Fruit fly (Drosophila melanogaster) whole organism, pupa: ENCODE results near the gene smp-30.

ENCODE experiments used
- CG10348 ChIP-seq: fragments of 200-800 bp; sonication (Bioruptor generic); IDR thresholded peaks from 2 replicates; pipeline ENCODE4 v1.3.6; 2022; ENCODE audit warnings: missing biosample characterization, missing genetic modification characterization
- CG12605 ChIP-seq: fragments of 200-800 bp; sonication (Bioruptor generic); IDR thresholded peaks from 2 replicates; pipeline ENCODE4 v1.3.6; 2022; ENCODE audit warnings: missing biosample characterization, missing genetic modification characterization
- CG13204 ChIP-seq: fragments of 200-800 bp; sonication (Bioruptor generic); optimal IDR thresholded peaks from 2 replicates; lab custom pipeline; 2018; ENCODE audit warnings: missing biosample characterization, mild to moderate bottlenecking, missing genetic modification characterization, moderate library complexity
- CG14655 ChIP-seq: fragments of 200-800 bp; sonication (Bioruptor generic); optimal IDR thresholded peaks from 3 replicates; lab custom pipeline; 2017; ENCODE audit warnings: mild to moderate bottlenecking, missing biosample characterization, missing genetic modification reagents, missing genetic modification characterization
- CG15710 ChIP-seq: fragments of 200-800 bp; sonication (Bioruptor generic); optimal IDR thresholded peaks from 2 replicates; lab custom pipeline; 2018; ENCODE audit warnings: missing biosample characterization, mild to moderate bottlenecking, missing genetic modification characterization, moderate library complexity
- CG17806 ChIP-seq: fragments of 200-800 bp; sonication (Bioruptor generic); optimal IDR thresholded peaks from 2 replicates; lab custom pipeline; 2018; ENCODE audit warnings: missing biosample characterization, mild to moderate bottlenecking, missing genetic modification characterization, moderate library complexity
- CG32121 ChIP-seq: fragments of 200-800 bp; sonication (Bioruptor generic); IDR thresholded peaks from 2 replicates; pipeline ENCODE4 v1.3.6; 2022; ENCODE audit warnings: missing biosample characterization, missing genetic modification characterization
- CG34367 ChIP-seq: fragments of 200-800 bp; sonication (Bioruptor generic); optimal IDR thresholded peaks from 2 replicates; lab custom pipeline; 2018; ENCODE audit warnings: missing biosample characterization, mild to moderate bottlenecking, missing genetic modification characterization
- CG4496 ChIP-seq: fragments of 200-800 bp; sonication (Bioruptor generic); IDR thresholded peaks from 3 replicates; pipeline ENCODE4 v1.3.6; 2022; ENCODE audit warnings: missing biosample characterization, missing genetic modification characterization
- CG8159 ChIP-seq: fragments of 200-800 bp; sonication (Bioruptor generic); optimal IDR thresholded peaks from 3 replicates; lab custom pipeline; 2018; ENCODE audit warnings: missing biosample characterization, mild to moderate bottlenecking, missing genetic modification characterization, moderate library complexity
- CG8301 ChIP-seq: fragments of 200-800 bp; sonication (Bioruptor generic); optimal IDR thresholded peaks from 2 replicates; lab custom pipeline; 2018; ENCODE audit warnings: missing biosample characterization, mild to moderate bottlenecking, missing genetic modification characterization
- CG9948 ChIP-seq: fragments of 200-800 bp; sonication (Bioruptor generic); optimal IDR thresholded peaks from 2 replicates; lab custom pipeline; 2018; ENCODE audit warnings: missing biosample characterization, mild to moderate bottlenecking, missing genetic modification characterization, moderate library complexity
- D1 ChIP-seq: fragments of 200-800 bp; sonication (Bioruptor generic); optimal IDR thresholded peaks from 2 replicates; lab custom pipeline; 2018; ENCODE audit warnings: missing biosample characterization, mild to moderate bottlenecking, missing genetic modification characterization, moderate library complexity
- EcR ChIP-seq: fragments of 200-800 bp; sonication (Bioruptor generic); optimal IDR thresholded peaks from 3 replicates; lab custom pipeline; 2019; ENCODE audit warnings: missing biosample characterization, missing genetic modification characterization, mild to moderate bottlenecking, moderate library complexity, missing genetic modification reagents
- Ets98B ChIP-seq: fragments of 200-800 bp; sonication (Bioruptor generic); IDR thresholded peaks from 2 replicates; pipeline ENCODE4 v1.3.6; 2022; ENCODE audit warnings: missing biosample characterization, missing genetic modification characterization
- Pif1A ChIP-seq: fragments of 200-800 bp; sonication (Bioruptor generic); optimal IDR thresholded peaks from 3 replicates; lab custom pipeline; 2016; ENCODE audit warnings: missing biosample characterization, missing genetic modification characterization
- Pif1B ChIP-seq: fragments of 200-800 bp; sonication (Bioruptor generic); optimal IDR thresholded peaks from 3 replicates; lab custom pipeline; 2016; ENCODE audit warnings: missing biosample characterization, missing genetic modification characterization
- Snoo ChIP-seq: fragments of 200-800 bp; sonication (Bioruptor generic); optimal IDR thresholded peaks from 3 replicates; lab custom pipeline; 2017; ENCODE audit warnings: missing biosample characterization, mild to moderate bottlenecking, missing genetic modification characterization, inconsistent platforms
- fd96Ca ChIP-seq: fragments of 200-800 bp; sonication (Bioruptor generic); IDR thresholded peaks from 3 replicates; pipeline ENCODE4 v1.3.6; 2022; ENCODE audit warnings: missing biosample characterization, missing genetic modification characterization
- gl ChIP-seq: fragments of 200-800 bp; sonication (Bioruptor generic); optimal IDR thresholded peaks from 2 replicates; lab custom pipeline; 2018; ENCODE audit warnings: missing biosample characterization, mild to moderate bottlenecking, missing genetic modification characterization
- rn ChIP-seq: fragments of 200-800 bp; sonication (Bioruptor generic); IDR thresholded peaks from 2 replicates; pipeline ENCODE4 v1.3.6; 2022; ENCODE audit warnings: missing biosample characterization, missing genetic modification characterization

Gene smp-30

dm6 chr3R:14731061-14731780 is 19.8 kb downstream of the smp-30 start, which contains the start of gene CG7530:
TSS of gene CG7530 (minus strand) at chr3R:14731509.
- TF ChIP-seq CG32121 (GFP tag; lab: Robert Waterston, UW) = peak; percentile 68; the same call in 1 of the 2 replicates
- no peak for TF ChIP-seq CG9948 (tag; lab: Kevin White, UChicago)
- TF ChIP-seq fd96Ca (GFP tag; lab: Robert Waterston, UW) = no peak
- TF ChIP-seq CG4496 (GFP tag; lab: Robert Waterston, UW) = peak; percentile 73; the same call in 1 of the 3 replicates
- no peak for TF ChIP-seq CG10348 (GFP tag; lab: Robert Waterston, UW)
- peak; percentile 55 for TF ChIP-seq Pif1A (GFP tag; lab: Kevin White, UChicago)
- TF ChIP-seq CG8301 (tag; lab: Kevin White, UChicago) = peak; percentile 49
- TF ChIP-seq rn (GFP tag; lab: Robert Waterston, UW) = no peak
- peak; percentile 67 for TF ChIP-seq EcR (GFP tag; lab: Kevin White, UChicago)
- TF ChIP-seq CG13204 = no peak
- no peak for TF ChIP-seq D1
- no peak for TF ChIP-seq CG8159 (tag; lab: Kevin White, UChicago)
- peak; percentile 78 for TF ChIP-seq Ets98B
- TF ChIP-seq CG15710 (tag; lab: Kevin White, UChicago) = no peak
- no peak for TF ChIP-seq gl (tag; lab: Kevin White, UChicago)
- no peak for TF ChIP-seq CG14655 (GFP tag; lab: Kevin White, UChicago)
- no peak for TF ChIP-seq CG34367 (tag; lab: Kevin White, UChicago)
- no peak for TF ChIP-seq CG17806 (tag; lab: Kevin White, UChicago)
- 0 out of 2 replicates have a peak, but pooled peaks have one; percentile 38 for TF ChIP-seq CG12605
- peak; percentile 43 for TF ChIP-seq Pif1B (GFP tag; lab: Kevin White, UChicago)
- peak; percentile 42 for TF ChIP-seq Snoo

- TF ChIP-seq CG32121 (GFP tag; lab: Robert Waterston, UW) = no peak
- TF ChIP-seq CG15710 (tag; lab: Kevin White, UChicago) = no peak
- peak; percentile 61 for TF ChIP-seq EcR (GFP tag; lab: Kevin White, UChicago)
- TF ChIP-seq Ets98B = peak; percentile 50; the same call in 1 of the 2 replicates
- no peak for TF ChIP-seq CG13204
- TF ChIP-seq fd96Ca (GFP tag; lab: Robert Waterston, UW) = peak; percentile 38; the same call in 1 of the 3 replicates
- no peak for TF ChIP-seq CG14655 (GFP tag; lab: Kevin White, UChicago)
- TF ChIP-seq CG10348 (GFP tag; lab: Robert Waterston, UW) = no peak
- TF ChIP-seq Pif1B (GFP tag; lab: Kevin White, UChicago) = no peak
- TF ChIP-seq CG4496 (GFP tag; lab: Robert Waterston, UW) = peak; percentile 39; the same call in 2 of the 3 replicates
These were observed 20.5 kb downstream of the smp-30 start for dm6 chr3R:14730595-14730994.

- TF ChIP-seq CG14655 (GFP tag; lab: Kevin White, UChicago) (peak; percentile 28), CG34367 (tag; lab: Kevin White, UChicago) (no peak), fd96Ca (GFP tag; lab: Robert Waterston, UW) (0 out of 3 replicates have a peak, but pooled peaks have one; percentile 35), CG32121 (GFP tag; lab: Robert Waterston, UW) (no peak), EcR (GFP tag; lab: Kevin White, UChicago) (peak; percentile 14), CG9948 (tag; lab: Kevin White, UChicago) (peak; percentile 33), CG8159 (tag; lab: Kevin White, UChicago) (peak; percentile 55), Snoo (peak; percentile 51), Pif1B (GFP tag; lab: Kevin White, UChicago) (peak; percentile 18), Pif1A (GFP tag; lab: Kevin White, UChicago) (no peak)
These were observed 21.2 kb downstream of the smp-30 start for dm6 chr3R:14729686-14730493.

dm6 chr3R:14728713-14729685 is 22.0 kb downstream of the smp-30 start:
- TF ChIP-seq Pif1A (GFP tag; lab: Kevin White, UChicago) (no peak), CG17806 (tag; lab: Kevin White, UChicago) (peak; percentile 56), CG34367 (tag; lab: Kevin White, UChicago) (peak; percentile 34), CG12605 (peak; percentile 46; the same call in 1 of the 2 replicates), CG14655 (GFP tag; lab: Kevin White, UChicago) (peak; percentile 17), Pif1B (GFP tag; lab: Kevin White, UChicago) (peak; percentile 44), CG15710 (tag; lab: Kevin White, UChicago) (peak; percentile 29), CG4496 (GFP tag; lab: Robert Waterston, UW) (peak; percentile 67; the same call in 2 of the 3 replicates), CG8159 (tag; lab: Kevin White, UChicago) (peak; percentile 64), CG32121 (GFP tag; lab: Robert Waterston, UW) (peak; percentile 72), CG8301 (tag; lab: Kevin White, UChicago) (peak; percentile 43), D1 (no peak), EcR (GFP tag; lab: Kevin White, UChicago) (no peak), CG13204 (no peak), Snoo (peak; percentile 49), Ets98B (peak; percentile 61), CG10348 (GFP tag; lab: Robert Waterston, UW) (no peak), CG9948 (tag; lab: Kevin White, UChicago) (peak; percentile 22), gl (tag; lab: Kevin White, UChicago) (no peak), fd96Ca (GFP tag; lab: Robert Waterston, UW) (no peak; the same call in 2 of the 3 replicates), rn (GFP tag; lab: Robert Waterston, UW) (peak; percentile 34; the same call in 1 of the 2 replicates)
